Fruit fly (Drosophila melanogaster): ENCODE measurements around the gene Syx17.

Gene Syx17

dm6 chr3L:4446273-4446672 lies 43.0 kb downstream of the Syx17 start, which contains the start of gene CG12607:
CG12607 (plus strand) TSS chr3L:4446573.
- TF ChIP-seq Sox15 (GFP tag; optimal IDR thresholded peaks at IDR 0.05): no peak
- no peak for TF ChIP-seq eg (GFP tag; IDR thresholded peaks at IDR 0.05)
- no peak for TF ChIP-seq CG6808 (GFP tag; optimal IDR thresholded peaks at IDR 0.05)
- TF ChIP-seq CG1621 (tag; optimal IDR thresholded peaks at IDR 0.05): no peak
- no peak for TF ChIP-seq Smox (GFP tag; optimal IDR thresholded peaks at IDR 0.05)
- no peak for TF ChIP-seq CG11902 (GFP tag; optimal IDR thresholded peaks at IDR 0.05)
- TF ChIP-seq CG10669 (GFP tag; optimal IDR thresholded peaks at IDR 0.05): no peak
- TF ChIP-seq topi (GFP tag; optimal IDR thresholded peaks at IDR 0.05): no peak
- TF ChIP-seq lz (GFP tag; optimal IDR thresholded peaks at IDR 0.05): no peak
- no peak for TF ChIP-seq fd59A (GFP tag; optimal IDR thresholded peaks at IDR 0.05)
- TF ChIP-seq CG8119 (GFP tag; IDR thresholded peaks at IDR 0.05): no peak
- TF ChIP-seq spab (GFP tag; optimal IDR thresholded peaks at IDR 0.05): no peak
- no peak for TF ChIP-seq CG10631 (GFP tag; optimal IDR thresholded peaks at IDR 0.05)

dm6 chr3L:4447229-4447628 lies 43.9 kb downstream of the Syx17 start:
- TF ChIP-seq CG32006 (GFP tag; optimal IDR thresholded peaks at IDR 0.05): no peak
- no peak for TF ChIP-seq Sox102F (GFP tag; optimal IDR thresholded peaks at IDR 0.05)
- no peak for TF ChIP-seq CG34406 (GFP tag; optimal IDR thresholded peaks at IDR 0.05)
- no peak for TF ChIP-seq topi (GFP tag; optimal IDR thresholded peaks at IDR 0.05)
- TF ChIP-seq Lpt (GFP tag; optimal IDR thresholded peaks at IDR 0.05): no peak
- no peak for TF ChIP-seq OdsH (GFP tag; optimal IDR thresholded peaks at IDR 0.05)
- TF ChIP-seq Blimp-1 (GFP tag; optimal IDR thresholded peaks at IDR 0.05): no peak
- TF ChIP-seq CG31627 (GFP tag; optimal IDR thresholded peaks at IDR 0.05): no peak
- TF ChIP-seq CG3919 (GFP tag; optimal IDR thresholded peaks at IDR 0.05): no peak
- TF ChIP-seq CG9139 (GFP tag; optimal IDR thresholded peaks at IDR 0.05): no peak
- no peak for TF ChIP-seq Ets96B (tag; optimal IDR thresholded peaks at IDR 0.05)
- TF ChIP-seq Eip78C (GFP tag): no peak
- no peak for TF ChIP-seq dac (GFP tag; optimal IDR thresholded peaks at IDR 0.05)
- no peak for TF ChIP-seq CG11762 (GFP tag; optimal IDR thresholded peaks at IDR 0.05; ENCODE audit: insufficient read depth)
- no peak for TF ChIP-seq fd85E (GFP tag; optimal IDR thresholded peaks at IDR 0.05)
- TF ChIP-seq esn (GFP tag; optimal IDR thresholded peaks at IDR 0.05): no peak
- TF ChIP-seq CG6854 (GFP tag; optimal IDR thresholded peaks at IDR 0.05): no peak
- TF ChIP-seq svp (GFP tag): no peak
- TF ChIP-seq Hr38 (GFP tag; optimal IDR thresholded peaks at IDR 0.05): no peak

Data from whole organism, prepupa.